Fruit fly (Drosophila melanogaster): ENCODE data around the gene Nrx-1.
A peak's percentile ranks its signal among the peaks of the same experiment; 100 is the strongest.

Nrx-1 gene

DNA sequence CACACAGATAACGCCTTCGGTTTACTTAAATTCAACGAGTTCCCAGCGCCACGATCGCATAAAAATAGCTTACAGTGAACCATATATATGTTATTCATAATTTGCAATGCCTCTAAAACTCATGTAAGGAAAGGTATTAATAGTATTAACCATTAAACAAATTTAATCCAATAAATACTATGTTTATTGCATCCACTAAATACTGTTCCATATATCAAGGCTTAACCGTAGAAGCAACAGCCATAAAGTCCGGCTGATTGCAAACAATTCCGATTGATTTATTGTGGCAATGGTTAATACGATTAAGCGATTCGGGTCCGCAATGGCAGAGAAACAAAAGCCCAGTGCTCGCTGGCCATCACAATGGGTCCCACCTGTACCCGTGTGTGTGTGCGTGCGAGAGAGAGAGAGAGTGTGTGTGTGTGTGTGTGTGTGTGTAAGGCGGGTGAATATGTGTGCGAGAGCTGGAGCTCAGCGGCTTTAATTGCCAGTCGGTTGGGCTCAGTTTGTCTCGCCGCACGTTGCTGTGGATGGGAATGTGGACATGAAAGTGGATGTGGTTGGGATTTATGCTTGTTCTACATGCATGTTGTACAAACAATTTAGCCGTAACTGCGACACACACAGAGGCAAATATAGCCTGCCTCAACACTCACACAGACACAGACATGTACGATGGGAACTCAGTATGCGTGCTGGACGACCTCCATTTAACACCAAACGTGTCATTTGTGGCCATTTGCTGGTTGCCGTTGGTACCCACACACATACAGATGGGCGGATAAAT lies 26.4 kb downstream of the Nrx-1 start (continued):
- TF ChIP-seq Hmx (GFP tag; optimal IDR thresholded peaks at IDR 0.05) (no peak), CG16863 (GFP tag; optimal IDR thresholded peaks at IDR 0.05) (no peak), sima (GFP tag; optimal IDR thresholded peaks at IDR 0.05) (no peak), HLH54F (GFP tag; optimal IDR thresholded peaks at IDR 0.05) (peak; percentile 19), Mrtf (GFP tag; IDR thresholded peaks at IDR 0.05) (no peak), her (GFP tag; optimal IDR thresholded peaks at IDR 0.05) (no peak), CG12659 (GFP tag; optimal IDR thresholded peaks at IDR 0.05) (no peak), CG12104 (GFP tag; optimal IDR thresholded peaks at IDR 0.05) (no peak), CG11398 (GFP tag; optimal IDR thresholded peaks at IDR 0.05) (no peak), btn (GFP tag; optimal IDR thresholded peaks at IDR 0.05) (no peak), al (GFP tag; IDR thresholded peaks at IDR 0.05) (peak; percentile 5; the same call in 1 of the 2 replicates), CG10267 (tag; optimal IDR thresholded peaks at IDR 0.05) (peak; percentile 39), tna (GFP tag; IDR thresholded peaks at IDR 0.05; ENCODE audit: partially characterized antibody) (no peak), CG43689 (GFP tag; IDR thresholded peaks at IDR 0.05) (peak; percentile 27; the same call in 1 of the 2 replicates), Eip74EF (GFP tag; optimal IDR thresholded peaks at IDR 0.05) (no peak), CG11560 (tag; IDR thresholded peaks at IDR 0.05) (no peak), CG10209 (GFP tag; optimal IDR thresholded peaks at IDR 0.05) (no peak), CG2678 (tag; optimal IDR thresholded peaks at IDR 0.05) (peak; percentile 85), eyg (GFP tag; optimal IDR thresholded peaks at IDR 0.05) (no peak), GATAe (GFP tag; conservative IDR thresholded peaks at IDR 0.05) (no peak), CG6689 (GFP tag; IDR thresholded peaks at IDR 0.05) (no peak), CG8944 (GFP tag; optimal IDR thresholded peaks at IDR 0.05) (peak; percentile 42), ase (GFP tag; IDR thresholded peaks at IDR 0.05) (no peak), CG2202 (tag; optimal IDR thresholded peaks at IDR 0.05) (no peak), ken (GFP tag; IDR thresholded peaks at IDR 0.05) (no peak), Doc3 (GFP tag; IDR thresholded peaks at IDR 0.05; ENCODE audit: partially characterized antibody) (no peak), Awh (GFP tag; IDR thresholded peaks at IDR 0.05) (no peak), CG32767 (GFP tag; IDR thresholded peaks at IDR 0.05) (no peak), wek (GFP tag; optimal IDR thresholded peaks at IDR 0.05) (no peak), Pdp1 (GFP tag; optimal IDR thresholded peaks at IDR 0.05) (peak in 1 of 2 experiments; percentile 31), Asciz (GFP tag; optimal IDR thresholded peaks at IDR 0.05) (peak; percentile 53), B-H1 (GFP tag; IDR thresholded peaks at IDR 0.05) (no peak), CG11696 (GFP tag; IDR thresholded peaks at IDR 0.05) (no peak), Gsc (GFP tag; IDR thresholded peaks at IDR 0.05) (no peak), kay (GFP tag; optimal IDR thresholded peaks at IDR 0.05) (no peak), CG6654 (GFP tag; optimal IDR thresholded peaks at IDR 0.05) (peak; percentile 22), CG10565 (GFP tag; optimal IDR thresholded peaks at IDR 0.05) (no peak), CG14965 (GFP tag; optimal IDR thresholded peaks at IDR 0.05; ENCODE audit: borderline replicate concordance) (no peak), CG3995 (GFP tag; optimal IDR thresholded peaks at IDR 0.05) (no peak), peb (GFP tag; IDR thresholded peaks at IDR 0.05) (no peak), ftz-f1 (GFP tag; optimal IDR thresholded peaks at IDR 0.05) (no peak), ato (GFP tag; IDR thresholded peaks at IDR 0.05; ENCODE audit: partially characterized antibody) (no peak), wor (GFP tag; IDR thresholded peaks at IDR 0.05) (no peak), vfl (GFP tag; optimal IDR thresholded peaks at IDR 0.05) (no peak), CG4730 (GFP tag; IDR thresholded peaks at IDR 0.05) (no peak), Hey (tag; optimal IDR thresholded peaks at IDR 0.05) (no peak), tap (tag; optimal IDR thresholded peaks at IDR 0.05) (peak; percentile 36), Xrp1 (GFP tag; IDR thresholded peaks at IDR 0.05) (no peak), Vsx1 (GFP tag; optimal IDR thresholded peaks at IDR 0.05) (no peak), CG16813 (GFP tag; IDR thresholded peaks at IDR 0.05; ENCODE audit: partially characterized antibody) (no peak)

Data from whole organism, embryonic.